Worm (Caenorhabditis elegans) whole organism, L4 larva: ENCODE measurements around the gene ztf-8.

Experiments
- lin-13 ChIP-seq: fragments of 150-350 bp; optimal IDR thresholded peaks from 2 replicates; lab custom pipeline; 2014; ENCODE audit warnings: missing biosample characterization, missing genetic modification reagents, missing genetic modification characterization
- unc-62 ChIP-seq, 3 experiments: fragments of 150-350 bp in 1 of 3; sonication (generic microtip); optimal IDR thresholded peaks in 2 of 3; peaks in 1 of 3; 1 replicate in 1 of 3; 2 replicates in 2 of 3; lab custom pipeline; 2014 to 2017; ENCODE audit warnings: missing biosample characterization in 3 of 3, missing genetic modification characterization in 3 of 3, missing genetic modification reagents in 3 of 3, missing genotype in 1 of 3
- zip-11 ChIP-seq: fragments of 200-800 bp; sonication (Bioruptor generic); IDR thresholded peaks from 2 replicates; pipeline ENCODE4 v1.3.6; 2022; ENCODE audit warnings: missing genetic modification characterization, missing compliant biosample characterization

DNA sequence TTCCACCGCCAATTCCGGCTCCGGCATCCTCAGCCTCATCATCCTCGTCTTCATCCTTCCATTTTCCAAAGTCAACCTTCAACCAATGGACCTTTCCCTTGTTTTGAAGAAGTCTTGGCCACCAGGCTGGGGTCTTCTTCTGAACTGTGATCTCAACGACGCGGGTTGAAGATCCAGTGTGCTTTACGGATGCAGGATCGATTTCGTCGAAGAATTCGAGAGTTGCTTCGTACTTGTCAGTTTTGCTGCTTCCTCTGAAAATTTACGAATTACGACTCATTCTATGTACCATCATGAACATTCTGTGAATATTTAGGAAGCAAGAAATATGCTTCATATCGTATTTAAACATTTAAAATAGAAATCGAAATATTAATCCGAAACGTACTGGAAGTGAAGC lies 979 bp upstream of the ztf-8 start:
- TF ChIP-seq zip-11 = no peak
- TF ChIP-seq unc-62 (GFP tag; optimal IDR thresholded peaks at IDR 0.05 in 1 of 2; lab: Kevin White, UChicago) = no peak
- TF ChIP-seq unc-62 (tag; optimal IDR thresholded peaks at IDR 0.05; lab: Kevin White, UChicago) = no peak
- no peak for TF ChIP-seq lin-13
